Fruit fly (Drosophila melanogaster) whole organism, embryonic: ENCODE results near the gene CG16965.

Source experiments
- CG10462 ChIP-seq: fragments of 200-800 bp; sonication (Bioruptor generic); optimal IDR thresholded peaks from 2 replicates; lab custom pipeline; 2016; ENCODE audit warnings: missing biosample characterization, missing genetic modification characterization
- CG11695 ChIP-seq: fragments of 200-800 bp; sonication (Bioruptor generic); IDR thresholded peaks from 3 replicates; pipeline ENCODE4 v1.3.6; 2022; ENCODE audit warnings: missing biosample characterization, missing genetic modification characterization
- CG12155 ChIP-seq: fragments of 200-800 bp; sonication (Bioruptor generic); optimal IDR thresholded peaks from 3 replicates; lab custom pipeline; 2016; ENCODE audit warnings: missing biosample characterization, missing genetic modification characterization
- CG13424 ChIP-seq: fragments of 200-800 bp; sonication (Bioruptor generic); optimal IDR thresholded peaks from 2 replicates; lab custom pipeline; 2019; ENCODE audit warnings: missing biosample characterization, mild to moderate bottlenecking, missing genetic modification characterization, moderate library complexity
- CG13775 ChIP-seq: fragments of 200-800 bp; sonication (Bioruptor generic); optimal IDR thresholded peaks from 3 replicates; lab custom pipeline; 2017; ENCODE audit warnings: missing biosample characterization, mild to moderate bottlenecking, missing genetic modification characterization
- CG14014 ChIP-seq: fragments of 200-800 bp; sonication (Bioruptor generic); IDR thresholded peaks from 2 replicates; pipeline ENCODE4 v1.3.6; 2022; ENCODE audit warnings: missing biosample characterization, missing genetic modification characterization
- CG15696 ChIP-seq: fragments of 200-800 bp; sonication (Bioruptor generic); optimal IDR thresholded peaks from 2 replicates; lab custom pipeline; 2019; ENCODE audit warnings: missing biosample characterization, mild to moderate bottlenecking, missing genetic modification characterization, moderate library complexity
- CG17359 ChIP-seq: fragments of 200-800 bp; sonication (Bioruptor generic); optimal IDR thresholded peaks from 3 replicates; lab custom pipeline; 2018; ENCODE audit warnings: missing biosample characterization, mild to moderate bottlenecking, missing genetic modification characterization, moderate library complexity
- CG17612 ChIP-seq: fragments of 200-800 bp; sonication (Bioruptor generic); IDR thresholded peaks from 2 replicates; pipeline ENCODE4 v1.3.6; 2022; ENCODE audit warnings: missing biosample characterization, missing genetic modification characterization
- CG18011 ChIP-seq: fragments of 200-800 bp; sonication (Bioruptor generic); optimal IDR thresholded peaks from 2 replicates; lab custom pipeline; 2017; ENCODE audit warnings: missing biosample characterization, missing genetic modification characterization, mild to moderate bottlenecking, moderate library complexity, missing genotype
- CG18476 ChIP-seq: fragments of 200-800 bp; sonication (Bioruptor generic); optimal IDR thresholded peaks from 2 replicates; lab custom pipeline; 2016; ENCODE audit warnings: missing biosample characterization, mild to moderate bottlenecking, missing genetic modification characterization
- CG18599 ChIP-seq: fragments of 200-800 bp; sonication (Bioruptor generic); optimal IDR thresholded peaks from 3 replicates; lab custom pipeline; 2017; ENCODE audit warnings: missing biosample characterization, missing genetic modification characterization, mild to moderate bottlenecking, moderate library complexity, missing genetic modification reagents
- CG31224 ChIP-seq: fragments of 200-800 bp; sonication (Bioruptor generic); IDR thresholded peaks from 2 replicates; pipeline ENCODE4 v1.3.6; 2022; ENCODE audit warnings: missing biosample characterization, missing genetic modification characterization
- CG33557 ChIP-seq: fragments of 200-800 bp; sonication (Bioruptor generic); optimal IDR thresholded peaks from 2 replicates; lab custom pipeline; 2019; ENCODE audit warnings: missing biosample characterization, mild to moderate bottlenecking, missing genetic modification characterization, moderate library complexity
- CG3726 ChIP-seq: fragments of 200-800 bp; sonication (Bioruptor generic); IDR thresholded peaks from 3 replicates; pipeline ENCODE4, ENCODE4 v1.3.6; 2022; ENCODE audit warnings: missing biosample characterization, missing genetic modification characterization
- CG4282 ChIP-seq: fragments of 200-800 bp; sonication (Bioruptor generic); optimal IDR thresholded peaks from 2 replicates; lab custom pipeline; 2016; ENCODE audit warnings: missing biosample characterization, missing genetic modification characterization
- CG7556 ChIP-seq: fragments of 200-800 bp; sonication (Bioruptor generic); optimal IDR thresholded peaks from 2 replicates; lab custom pipeline; 2017; ENCODE audit warnings: missing biosample characterization, mild to moderate bottlenecking, missing genetic modification characterization
- CG7987 ChIP-seq: fragments of 200-800 bp; sonication (Bioruptor generic); optimal IDR thresholded peaks from 2 replicates; lab custom pipeline; 2018; ENCODE audit warnings: missing biosample characterization, mild to moderate bottlenecking, missing genetic modification characterization, moderate library complexity
- CG8281 ChIP-seq: fragments of 200-800 bp; sonication (Bioruptor generic); optimal IDR thresholded peaks from 2 replicates; lab custom pipeline; 2018; ENCODE audit warnings: missing biosample characterization, mild to moderate bottlenecking, missing genetic modification characterization, moderate library complexity
- CG8478 ChIP-seq: fragments of >200 bp; optimal IDR thresholded peaks from 2 replicates; lab custom pipeline; 2018
- CG8765 ChIP-seq: fragments of 200-800 bp; sonication (Bioruptor generic); IDR thresholded peaks from 2 replicates; pipeline ENCODE4 v1.3.6; 2022; ENCODE audit warnings: missing biosample characterization, missing genetic modification characterization
- CG9797 ChIP-seq: fragments of 200-800 bp; sonication (Bioruptor generic); optimal IDR thresholded peaks from 3 replicates; lab custom pipeline; 2018; ENCODE audit warnings: missing biosample characterization, mild to moderate bottlenecking, missing genetic modification characterization
- E2f2 ChIP-seq: fragments of 200-800 bp; sonication (Bioruptor generic); IDR thresholded peaks from 2 replicates; pipeline ENCODE4 v1.3.6; 2022; ENCODE audit warnings: missing biosample characterization, missing genetic modification characterization
- Ets65A ChIP-seq: fragments of 200-800 bp; sonication (Bioruptor generic); peaks from one replicate; lab custom pipeline; 2016; ENCODE audit warnings: missing biosample characterization, missing genetic modification characterization
- Fer1 ChIP-seq: fragments of 200-800 bp; sonication (Bioruptor generic); optimal IDR thresholded peaks from 2 replicates; lab custom pipeline; 2017; ENCODE audit warnings: missing biosample characterization, mild to moderate bottlenecking, missing genetic modification characterization
- Fer2 ChIP-seq: fragments of 200-800 bp; sonication (Bioruptor generic); optimal IDR thresholded peaks from 2 replicates; lab custom pipeline; 2018; ENCODE audit warnings: missing biosample characterization, mild to moderate bottlenecking, missing genetic modification characterization, moderate library complexity
- GATAe ChIP-seq: fragments of 200-800 bp; sonication (Bioruptor generic); conservative IDR thresholded peaks from 2 replicates; pipeline ENCODE4 v1.3.6; 2022; ENCODE audit warnings: missing biosample characterization, missing genetic modification characterization
- HLHmδ ChIP-seq: fragments of 200-800 bp; sonication (Bioruptor generic); optimal IDR thresholded peaks from 2 replicates; lab custom pipeline; 2018; ENCODE audit warnings: missing biosample characterization, mild to moderate bottlenecking, missing genetic modification characterization, moderate library complexity
- MTF-1 ChIP-seq: fragments of 200-800 bp; sonication (Bioruptor generic); optimal IDR thresholded peaks from 2 replicates; lab custom pipeline; 2018; ENCODE audit warnings: missing biosample characterization, mild to moderate bottlenecking, missing genetic modification characterization, borderline replicate concordance
- Med ChIP-seq: fragments of 200-800 bp; sonication (Bioruptor generic); peaks from one replicate; lab custom pipeline; 2016; ENCODE audit warnings: missing biosample characterization, missing genetic modification characterization, mild to moderate bottlenecking, inconsistent platforms, moderate library complexity
- Meics ChIP-seq: fragments of 200-800 bp; sonication (Bioruptor generic); optimal IDR thresholded peaks from 2 replicates; lab custom pipeline; 2017; ENCODE audit warnings: missing biosample characterization, mild to moderate bottlenecking, missing genetic modification characterization
- Myb ChIP-seq: fragments of 200-800 bp; sonication (Bioruptor generic); optimal IDR thresholded peaks from 2 replicates; lab custom pipeline; 2016; ENCODE audit warnings: missing biosample characterization, missing genetic modification characterization
- NFAT ChIP-seq: fragments of 200-800 bp; sonication (Bioruptor generic); IDR thresholded peaks from 2 replicates; pipeline ENCODE4 v1.3.6; 2022; ENCODE audit warnings: missing biosample characterization, missing genetic modification characterization
- abd-A ChIP-seq: fragments of 200-800 bp; sonication (Bioruptor generic); optimal IDR thresholded peaks from 3 replicates; lab custom pipeline; 2019; ENCODE audit warnings: missing biosample characterization, mild to moderate bottlenecking, missing genetic modification characterization, moderate library complexity
- bsh ChIP-seq, 2 experiments: fragments of 200-800 bp; sonication (Bioruptor generic); optimal IDR thresholded peaks; 2 replicates each; lab custom pipeline; 2017 to 2018; ENCODE audit warnings: mild to moderate bottlenecking in 2 of 2, missing biosample characterization in 2 of 2, missing genetic modification characterization in 2 of 2, moderate library complexity in 1 of 2
- chn ChIP-seq: fragments of 200-800 bp; sonication (Bioruptor generic); optimal IDR thresholded peaks from 2 replicates; lab custom pipeline; 2016; ENCODE audit warnings: missing biosample characterization, missing genetic modification characterization
- croc ChIP-seq: fragments of 200-800 bp; sonication (Bioruptor generic); conservative IDR thresholded peaks from 3 replicates; pipeline ENCODE4 v1.3.6; 2022; ENCODE audit warnings: missing biosample characterization, missing genetic modification characterization
- emc ChIP-seq: fragments of 200-800 bp; sonication (Bioruptor generic); optimal IDR thresholded peaks from 2 replicates; lab custom pipeline; 2016; ENCODE audit warnings: missing biosample characterization, missing genetic modification characterization
- gce ChIP-seq: fragments of 200-800 bp; sonication (Bioruptor generic); IDR thresholded peaks from 3 replicates; pipeline ENCODE4 v1.3.6; 2022; ENCODE audit warnings: missing biosample characterization, missing genetic modification characterization
- gro ChIP-seq: fragments of 200-800 bp; sonication (Bioruptor generic); optimal IDR thresholded peaks from 2 replicates; lab custom pipeline; 2016; ENCODE audit warnings: missing biosample characterization, missing genetic modification characterization
- gsb-n ChIP-seq: fragments of 200-800 bp; sonication (Bioruptor generic); optimal IDR thresholded peaks from 3 replicates; lab custom pipeline; 2018; ENCODE audit warnings: missing biosample characterization, mild to moderate bottlenecking, missing genetic modification characterization
- kay ChIP-seq: fragments of 200-800 bp; sonication (Bioruptor generic); optimal IDR thresholded peaks from 2 replicates; lab custom pipeline; 2016; ENCODE audit warnings: missing biosample characterization, missing genetic modification characterization
- lov ChIP-seq, 2 experiments: fragments of 200-800 bp in 1 of 2; fragments of >200 bp in 1 of 2; sonication (Bioruptor generic) in 1 of 2; IDR thresholded peaks in 1 of 2; optimal IDR thresholded peaks in 1 of 2; 2 replicates in 1 of 2; 3 replicates in 1 of 2; pipeline versions ENCODE4 v1.3.6 to Lab custom; 2017 to 2022; ENCODE audit warnings: missing biosample characterization in 1 of 2, missing genetic modification characterization in 1 of 2
- phol ChIP-seq: fragments of 200-800 bp; sonication (Bioruptor generic); optimal IDR thresholded peaks from 3 replicates; lab custom pipeline; 2018; ENCODE audit warnings: missing biosample characterization, mild to moderate bottlenecking, missing genetic modification characterization, moderate library complexity
- repo ChIP-seq: fragments of 200-800 bp; sonication (Bioruptor generic); optimal IDR thresholded peaks from 2 replicates; lab custom pipeline; 2016; ENCODE audit warnings: missing biosample characterization, missing genetic modification characterization
- run ChIP-seq: fragments of 200-800 bp; sonication (Bioruptor generic); optimal IDR thresholded peaks from 3 replicates; lab custom pipeline; 2018; ENCODE audit warnings: missing biosample characterization, mild to moderate bottlenecking, missing genetic modification characterization
- salm ChIP-seq: fragments of 200-800 bp; sonication (Bioruptor generic); optimal IDR thresholded peaks from 2 replicates; lab custom pipeline; 2018; ENCODE audit warnings: missing biosample characterization, mild to moderate bottlenecking, missing genetic modification characterization
- schlank ChIP-seq: fragments of 200-800 bp; sonication (Bioruptor generic); optimal IDR thresholded peaks from 2 replicates; lab custom pipeline; 2018; ENCODE audit warnings: missing biosample characterization, mild to moderate bottlenecking, missing genetic modification characterization
- vnd ChIP-seq: fragments of 200-800 bp; sonication (Bioruptor generic); IDR thresholded peaks from 3 replicates; pipeline ENCODE4 v1.3.6; 2022; ENCODE audit warnings: missing biosample characterization, missing genetic modification characterization; ENCODE audit not compliant: partially characterized antibody
- zen2 ChIP-seq: fragments of 200-800 bp; sonication (Bioruptor generic); IDR thresholded peaks from 3 replicates; pipeline ENCODE4 v1.3.6; 2022; ENCODE audit warnings: missing biosample characterization, missing genetic modification characterization; ENCODE audit not compliant: partially characterized antibody

Gene CG16965

DNA sequence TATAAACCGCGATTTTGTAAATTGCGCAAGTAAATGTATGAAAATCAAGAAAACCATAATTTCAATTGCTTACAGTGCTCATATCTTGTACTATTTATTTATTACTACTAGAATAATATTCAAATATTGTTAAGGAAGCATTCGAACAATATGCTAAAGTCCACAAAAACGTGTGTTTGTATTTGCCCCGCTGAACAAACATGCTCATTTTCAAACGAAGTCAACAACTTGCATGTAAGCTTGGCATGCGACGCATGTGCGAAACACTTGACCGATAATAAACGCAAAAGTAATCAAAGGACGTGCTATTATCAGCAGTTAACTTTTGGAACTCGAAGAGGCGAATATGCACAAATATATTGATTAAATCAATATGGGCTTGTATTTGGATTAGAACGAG is 39.8 kb downstream of the CG16965 start (continued):
- TF ChIP-seq CG12155 (peak; percentile 1), CG18476 (GFP tag; lab: Kevin White, UChicago) (peak; percentile 56), CG17359 (tag; lab: Kevin White, UChicago) (peak; percentile 74), CG7556 (GFP tag; lab: Kevin White, UChicago) (peak; percentile 75), Meics (GFP tag; lab: Kevin White, UChicago) (peak; percentile 60), gce (no peak), CG15696 (tag; lab: Kevin White, UChicago) (peak; percentile 68), chn (no peak), kay (GFP tag; lab: Kevin White, UChicago) (peak; percentile 35), CG8478 (lab: Kevin White, UChicago) (no peak), CG10462 (GFP tag; lab: Kevin White, UChicago) (peak; percentile 56), CG18599 (GFP tag; lab: Kevin White, UChicago) (peak; percentile 73), CG8765 (GFP tag; lab: Robert Waterston, UW) (no peak), Med (peak; percentile 94), CG13775 (GFP tag; lab: Kevin White, UChicago) (peak; percentile 26), E2f2 (GFP tag; lab: Robert Waterston, UW) (no peak), bsh (GFP tag; optimal IDR thresholded peaks at IDR 0.05; lab: Kevin White, UChicago) (peak in 1 of 2 experiments; percentile 87), CG8281 (tag; lab: Kevin White, UChicago) (peak; percentile 33), Ets65A (GFP tag; lab: Kevin White, UChicago) (no peak), zen2 (GFP tag; lab: Robert Waterston, UW) (no peak), CG11695 (peak; percentile 50; the same call in 1 of the 3 replicates), gsb-n (peak; percentile 82), CG7987 (GFP tag; lab: Kevin White, UChicago) (peak; percentile 91), emc (GFP tag; lab: Kevin White, UChicago) (no peak), CG3726 (no peak), abd-A (no peak), schlank (tag; lab: Kevin White, UChicago) (peak; percentile 75), MTF-1 (GFP tag; lab: Kevin White, UChicago) (peak; percentile 78), phol (tag; lab: Kevin White, UChicago) (no peak), CG9797 (GFP tag; lab: Kevin White, UChicago) (no peak), CG17612 (GFP tag; lab: Robert Waterston, UW) (no peak), CG13424 (tag; lab: Kevin White, UChicago) (peak; percentile 58), repo (GFP tag; lab: Kevin White, UChicago) (no peak), lov (optimal IDR thresholded peaks at IDR 0.05; lab: Kevin White, UChicago) (no peak), lov (GFP tag; IDR thresholded peaks at IDR 0.05; lab: Robert Waterston, UW) (no peak), gro (GFP tag; lab: Kevin White, UChicago) (peak; percentile 25), NFAT (no peak), CG18011 (GFP tag; lab: Kevin White, UChicago) (peak; percentile 42), CG4282 (GFP tag; lab: Kevin White, UChicago) (no peak), croc (GFP tag; lab: Robert Waterston, UW) (no peak), Fer1 (GFP tag; lab: Kevin White, UChicago) (peak; percentile 59), CG33557 (GFP tag; lab: Kevin White, UChicago) (peak; percentile 81), salm (tag; lab: Kevin White, UChicago) (peak; percentile 9), GATAe (no peak), vnd (no peak), CG14014 (peak; percentile 60; the same call in 1 of the 2 replicates), run (tag; lab: Kevin White, UChicago) (no peak), Fer2 (tag; lab: Kevin White, UChicago) (peak; percentile 0), CG31224 (no peak), Myb (GFP tag; lab: Kevin White, UChicago) (no peak), HLHmδ (peak; percentile 52)
